Worm (Caenorhabditis elegans): ENCODE data around the gene C08F11.17.

- TF ChIP-seq nfya-1 (tag; optimal IDR thresholded peaks at IDR 0.05; ENCODE audit: borderline replicate concordance, insufficient read depth) (no peak), Y53F4B.3 (GFP tag; IDR thresholded peaks at IDR 0.05) (no peak), egrh-3 (GFP tag; IDR thresholded peaks at IDR 0.05) (no peak), mel-28 (tag; optimal IDR thresholded peaks at IDR 0.05; ENCODE audit: borderline replicate concordance) (no peak), attf-3 (GFP tag; conservative IDR thresholded peaks at IDR 0.05) (no peak), aptf-3 (GFP tag; IDR thresholded peaks at IDR 0.05) (no peak), Y79H2A.3 (GFP tag; conservative IDR thresholded peaks at IDR 0.05) (no peak), ztf-26 (tag; optimal IDR thresholded peaks at IDR 0.05) (no peak), hmg-1.2 (GFP tag; IDR thresholded peaks at IDR 0.05) (no peak), akir-1 (GFP tag; optimal IDR thresholded peaks at IDR 0.05) (no peak), nhr-90 (tag; optimal IDR thresholded peaks at IDR 0.05) (no peak), F49E8.2 (tag; optimal IDR thresholded peaks at IDR 0.05; ENCODE audit: insufficient read depth) (no peak), F22D6.2 (tag; optimal IDR thresholded peaks at IDR 0.05) (no peak), let-607 (tag; optimal IDR thresholded peaks at IDR 0.05) (no peak)
Measured at ce11 chrIV:13679495-13679894, 29.4 kb upstream of the C08F11.17 start.

All from whole organism, young adult.